Fruit fly (Drosophila melanogaster): ENCODE measurements around the gene CG34376.
A peak's percentile ranks its signal among the peaks of the same experiment; 100 is the strongest.

The CG34376 gene

dm6 chr3R:22487037-22487492 lies 39.2 kb downstream of the CG34376 start, which contains the start of gene Pfdn5 (continued):
- TF ChIP-seq CG17912 (GFP tag; optimal IDR thresholded peaks at IDR 0.05) (no peak), salm (tag; optimal IDR thresholded peaks at IDR 0.05) (no peak), Lpt (GFP tag; optimal IDR thresholded peaks at IDR 0.05) (no peak), cato (GFP tag; optimal IDR thresholded peaks at IDR 0.05; ENCODE audit: borderline replicate concordance) (no peak), Dad (GFP tag; optimal IDR thresholded peaks at IDR 0.05) (no peak), pho (GFP tag; optimal IDR thresholded peaks at IDR 0.05) (no peak), CG4360 (GFP tag; IDR thresholded peaks at IDR 0.05) (no peak), kni (GFP tag; optimal IDR thresholded peaks at IDR 0.05) (no peak), CG11085 (GFP tag; IDR thresholded peaks at IDR 0.05) (no peak), CG8388 (GFP tag; optimal IDR thresholded peaks at IDR 0.05) (no peak), chinmo (GFP tag; IDR thresholded peaks at IDR 0.05; ENCODE audit: partially characterized antibody) (0 out of 4 replicates have a peak, but pooled peaks have one; percentile 56), MBD-R2 (GFP tag; IDR thresholded peaks at IDR 0.05) (peak; percentile 89), Optix (GFP tag; IDR thresholded peaks at IDR 0.05) (no peak), CG15073 (GFP tag; optimal IDR thresholded peaks at IDR 0.05) (no peak), Bdp1 (GFP tag; optimal IDR thresholded peaks at IDR 0.05) (no peak), tin (GFP tag; optimal IDR thresholded peaks at IDR 0.05) (no peak), CG6683 (GFP tag; optimal IDR thresholded peaks at IDR 0.05) (no peak), stc (GFP tag; IDR thresholded peaks at IDR 0.05) (no peak), Fer3 (tag; optimal IDR thresholded peaks at IDR 0.05) (no peak), ewg (GFP tag; optimal IDR thresholded peaks at IDR 0.05) (no peak), CG30020 (tag; optimal IDR thresholded peaks at IDR 0.05) (no peak), CG12769 (tag; optimal IDR thresholded peaks at IDR 0.05) (no peak), tll (GFP tag; optimal IDR thresholded peaks at IDR 0.05) (no peak), sr (GFP tag; IDR thresholded peaks at IDR 0.05) (peak; percentile 43; the same call in 1 of the 3 replicates), CG9876 (GFP tag; optimal IDR thresholded peaks at IDR 0.05) (no peak), CG11398 (GFP tag; optimal IDR thresholded peaks at IDR 0.05) (no peak), Dfd (GFP tag; optimal IDR thresholded peaks at IDR 0.05) (no peak), fd3F (GFP tag; optimal IDR thresholded peaks at IDR 0.05) (no peak), sna (GFP tag; IDR thresholded peaks at IDR 0.05; ENCODE audit: partially characterized antibody) (peak; percentile 81), CG1602 (GFP tag; optimal IDR thresholded peaks at IDR 0.05) (no peak), grn (GFP tag; optimal IDR thresholded peaks at IDR 0.05) (no peak), CG31388 (GFP tag; optimal IDR thresholded peaks at IDR 0.05) (no peak), gem (tag; optimal IDR thresholded peaks at IDR 0.05) (no peak), Doc3 (GFP tag; IDR thresholded peaks at IDR 0.05; ENCODE audit: partially characterized antibody) (peak; percentile 62; the same call in 2 of the 3 replicates), cwo (GFP tag; optimal IDR thresholded peaks at IDR 0.05) (no peak), Max (GFP tag; optimal IDR thresholded peaks at IDR 0.05) (no peak), HmgD (GFP tag; optimal IDR thresholded peaks at IDR 0.05) (peak; percentile 33), CG13624 (GFP tag; optimal IDR thresholded peaks at IDR 0.05) (peak; percentile 38), CG11560 (tag; IDR thresholded peaks at IDR 0.05) (peak; percentile 99), slou (GFP tag; optimal IDR thresholded peaks at IDR 0.05) (no peak), ERR (GFP tag; optimal IDR thresholded peaks at IDR 0.05) (no peak), CG7271 (tag; optimal IDR thresholded peaks at IDR 0.05) (no peak), Oli (tag; optimal IDR thresholded peaks at IDR 0.05) (no peak), Med (GFP tag) (peak; percentile 87), CG1832 (GFP tag; optimal IDR thresholded peaks at IDR 0.05) (no peak), bowl (GFP tag; IDR thresholded peaks at IDR 0.05) (no peak), amos (GFP tag; IDR thresholded peaks at IDR 0.05; ENCODE audit: partially characterized antibody) (peak; percentile 77), sug (tag; optimal IDR thresholded peaks at IDR 0.05) (no peak), BEAF-32 (GFP tag; optimal IDR thresholded peaks at IDR 0.05) (peak; percentile 73), cg (GFP tag; optimal IDR thresholded peaks at IDR 0.05) (no peak), CG31441 (GFP tag; IDR thresholded peaks at IDR 0.05) (no peak)
